Worm (Caenorhabditis elegans) whole organism, L2 larva: ENCODE measurements around the gene F46B6.12.

Experiments used
- C34F6.9 ChIP-seq: fragments of 150-350 bp; optimal IDR thresholded peaks from 2 replicates; lab custom pipeline; 2014; ENCODE audit warnings: missing biosample characterization, missing genetic modification characterization
- R02D3.7 ChIP-seq: fragments of 150-350 bp; optimal IDR thresholded peaks from 2 replicates; lab custom pipeline; 2014; ENCODE audit warnings: missing biosample characterization, missing genetic modification characterization
- alr-1 ChIP-seq: fragments of 150-350 bp; optimal IDR thresholded peaks from 2 replicates; lab custom pipeline; 2014; ENCODE audit warnings: missing biosample characterization, missing genetic modification characterization
- ama-1 ChIP-seq: fragments of 150-350 bp; optimal IDR thresholded peaks from 2 replicates; lab custom pipeline; 2018; ENCODE audit warnings: inconsistent platforms
- blmp-1 ChIP-seq: sonication (generic microtip); optimal IDR thresholded peaks from 2 replicates; lab custom pipeline; 2017; ENCODE audit warnings: missing genetic modification characterization, mild to moderate bottlenecking, missing compliant biosample characterization, antibody characterized with exemption, moderate library complexity; ENCODE audit not compliant: insufficient read depth
- ceh-16 ChIP-seq: fragments of 150-350 bp; optimal IDR thresholded peaks from 2 replicates; lab custom pipeline; 2014; ENCODE audit warnings: missing biosample characterization, missing genetic modification characterization
- ceh-82 ChIP-seq: fragments of 150-350 bp; optimal IDR thresholded peaks from 2 replicates; lab custom pipeline; 2014; ENCODE audit warnings: missing biosample characterization, missing genetic modification characterization
- crh-2 ChIP-seq: sonication (generic microtip); optimal IDR thresholded peaks from 2 replicates; lab custom pipeline; 2017; ENCODE audit warnings: missing biosample characterization, missing genetic modification characterization
- egl-27 ChIP-seq: sonication (generic microtip); optimal IDR thresholded peaks from 3 replicates; lab custom pipeline; 2017; ENCODE audit warnings: missing biosample characterization, missing genetic modification reagents, missing genetic modification characterization
- elt-3 ChIP-seq: sonication (generic microtip); optimal IDR thresholded peaks from 2 replicates; lab custom pipeline; 2017; ENCODE audit warnings: missing biosample characterization, missing genetic modification characterization
- fos-1 ChIP-seq: fragments of 150-350 bp; optimal IDR thresholded peaks from 2 replicates; lab custom pipeline; 2014; ENCODE audit warnings: missing biosample characterization, missing genetic modification characterization
- gmeb-1 ChIP-seq: fragments of 150-350 bp; optimal IDR thresholded peaks from 2 replicates; lab custom pipeline; 2014; ENCODE audit warnings: missing biosample characterization, missing genetic modification characterization
- lin-11 ChIP-seq: fragments of 150-350 bp; sonication (generic microtip); optimal IDR thresholded peaks from 2 replicates; lab custom pipeline; 2014; ENCODE audit warnings: missing biosample characterization, missing genetic modification characterization, inconsistent platforms, mixed read lengths
- lin-13 ChIP-seq: fragments of 150-350 bp; optimal IDR thresholded peaks from 2 replicates; lab custom pipeline; 2014; ENCODE audit warnings: missing biosample characterization, missing genetic modification reagents, missing genetic modification characterization
- lin-39 ChIP-seq: fragments of 150-350 bp; optimal IDR thresholded peaks from 2 replicates; lab custom pipeline; 2014; ENCODE audit warnings: missing biosample characterization, missing genetic modification reagents, missing genetic modification characterization
- lsy-2 ChIP-seq, 2 experiments: fragments of 150-350 bp in 1 of 2; sonication (generic microtip) in 1 of 2; optimal IDR thresholded peaks; 2 replicates each; lab custom pipeline; 2014 to 2017; ENCODE audit warnings: missing biosample characterization in 2 of 2, missing genetic modification characterization in 2 of 2
- mab-5 ChIP-seq: fragments of 150-350 bp; optimal IDR thresholded peaks from 2 replicates; lab custom pipeline; 2014; ENCODE audit warnings: missing biosample characterization, missing genetic modification characterization
- mbf-1 ChIP-seq: sonication (generic microtip); optimal IDR thresholded peaks from 2 replicates; lab custom pipeline; 2017; ENCODE audit warnings: missing biosample characterization, missing genetic modification characterization
- mdl-1 ChIP-seq, 2 experiments: fragments of 150-350 bp in 1 of 2; sonication (generic microtip) in 1 of 2; optimal IDR thresholded peaks; 2 replicates each; lab custom pipeline; 2017; ENCODE audit warnings: missing biosample characterization in 2 of 2, missing genetic modification characterization in 2 of 2
- nhr-10 ChIP-seq: sonication (generic microtip); optimal IDR thresholded peaks from 2 replicates; lab custom pipeline; 2017; ENCODE audit warnings: missing biosample characterization, missing genetic modification characterization
- nhr-11 ChIP-seq: fragments of 150-350 bp; optimal IDR thresholded peaks from 2 replicates; lab custom pipeline; 2014; ENCODE audit warnings: missing biosample characterization, missing genetic modification characterization
- nhr-12 ChIP-seq: fragments of 150-350 bp; optimal IDR thresholded peaks from 2 replicates; lab custom pipeline; 2014; ENCODE audit warnings: missing biosample characterization, missing genetic modification characterization
- nhr-129 ChIP-seq: fragments of 150-350 bp; optimal IDR thresholded peaks from 2 replicates; lab custom pipeline; 2014; ENCODE audit warnings: missing biosample characterization, missing genetic modification characterization
- nhr-21 ChIP-seq: fragments of 150-350 bp; optimal IDR thresholded peaks from 2 replicates; lab custom pipeline; 2014; ENCODE audit warnings: missing biosample characterization, missing genetic modification characterization
- nhr-23 ChIP-seq: fragments of 150-350 bp; optimal IDR thresholded peaks from 2 replicates; lab custom pipeline; 2014; ENCODE audit warnings: missing biosample characterization, missing genetic modification reagents, missing genetic modification characterization
- nhr-25 ChIP-seq: fragments of 150-350 bp; sonication (generic microtip); optimal IDR thresholded peaks from 3 replicates; lab custom pipeline; 2014; ENCODE audit warnings: missing biosample characterization, missing genetic modification characterization
- nhr-6 ChIP-seq: fragments of 150-350 bp; optimal IDR thresholded peaks from 2 replicates; lab custom pipeline; 2014; ENCODE audit warnings: missing biosample characterization, missing genetic modification characterization
- nhr-77 ChIP-seq: fragments of 150-350 bp; optimal IDR thresholded peaks from 2 replicates; lab custom pipeline; 2014; ENCODE audit warnings: missing biosample characterization, missing genetic modification characterization
- sem-4 ChIP-seq: fragments of 150-350 bp; optimal IDR thresholded peaks from 2 replicates; lab custom pipeline; 2014; ENCODE audit warnings: missing biosample characterization, missing genetic modification reagents, missing genetic modification characterization
- sma-3 ChIP-seq: sonication (generic microtip); optimal IDR thresholded peaks from 2 replicates; lab custom pipeline; 2016; ENCODE audit warnings: missing genetic modification reagents, missing genetic modification characterization, missing compliant biosample characterization
- sma-9 ChIP-seq, 2 experiments: fragments of 150-350 bp in 1 of 2; sonication (generic microtip) in 1 of 2; optimal IDR thresholded peaks; 2 replicates each; lab custom pipeline; 2014 to 2016; ENCODE audit warnings: missing genetic modification characterization in 2 of 2, mild to moderate bottlenecking in 1 of 2, missing biosample characterization in 1 of 2, missing compliant biosample characterization in 1 of 2, missing genetic modification reagents in 1 of 2, moderate library complexity in 1 of 2
- snpc-4 ChIP-seq: fragments of 150-350 bp; optimal IDR thresholded peaks from 2 replicates; lab custom pipeline; 2014; ENCODE audit warnings: missing biosample characterization, missing genetic modification characterization
- zag-1 ChIP-seq: fragments of 150-350 bp; optimal IDR thresholded peaks from 2 replicates; lab custom pipeline; 2014; ENCODE audit warnings: missing biosample characterization, missing genetic modification characterization
- ztf-4 ChIP-seq: fragments of 150-350 bp; optimal IDR thresholded peaks from 2 replicates; lab custom pipeline; 2014; ENCODE audit warnings: missing biosample characterization, missing genetic modification characterization

F46B6.12 gene

ce11 chrV:9744934-9745333 lies 30.7 kb downstream of the F46B6.12 start, which contains the start of gene F58E6.13:
F58E6.13 (plus strand) TSS chrV:9745234.
- TF ChIP-seq ama-1 (lab: Kevin White, UChicago) = no peak
- TF ChIP-seq nhr-11 (tag; lab: Kevin White, UChicago) = no peak
- TF ChIP-seq lin-13 (GFP tag; lab: Kevin White, UChicago) = no peak
- TF ChIP-seq ceh-82 (tag; lab: Kevin White, UChicago) = no peak
- no peak for TF ChIP-seq sma-9 (GFP tag; optimal IDR thresholded peaks at IDR 0.05; lab: Kevin White, UChicago)
- no peak for TF ChIP-seq sma-9 (tag; optimal IDR thresholded peaks at IDR 0.05; lab: Kevin White, UChicago)
- TF ChIP-seq lin-11 = no peak
- no peak for TF ChIP-seq C34F6.9
- no peak for TF ChIP-seq nhr-10 (tag; lab: Kevin White, UChicago)
- TF ChIP-seq egl-27 = no peak
- TF ChIP-seq nhr-129 (tag; lab: Kevin White, UChicago) = no peak
- no peak for TF ChIP-seq snpc-4 (tag; lab: Kevin White, UChicago)
- no peak for TF ChIP-seq R02D3.7 (tag; lab: Kevin White, UChicago)
- no peak for TF ChIP-seq nhr-12 (tag; lab: Kevin White, UChicago)
- TF ChIP-seq gmeb-1 (tag; lab: Kevin White, UChicago) = no peak
- TF ChIP-seq alr-1 = no peak

- peak; percentile 16 for TF ChIP-seq sma-9 (GFP tag; optimal IDR thresholded peaks at IDR 0.05; lab: Kevin White, UChicago)
- no peak for TF ChIP-seq sma-9 (tag; optimal IDR thresholded peaks at IDR 0.05; lab: Kevin White, UChicago)
- TF ChIP-seq nhr-10 (tag; lab: Kevin White, UChicago) = no peak
- peak; percentile 80 for TF ChIP-seq blmp-1 (tag; lab: Kevin White, UChicago)
- TF ChIP-seq fos-1 (tag; lab: Kevin White, UChicago) = peak; percentile 83
- no peak for TF ChIP-seq ceh-82 (tag; lab: Kevin White, UChicago)
- no peak for TF ChIP-seq elt-3 (tag; lab: Kevin White, UChicago)
- peak; percentile 81 for TF ChIP-seq nhr-25 (tag; lab: Kevin White, UChicago)
- TF ChIP-seq nhr-129 (tag; lab: Kevin White, UChicago) = peak; percentile 39
- TF ChIP-seq sem-4 (tag; lab: Kevin White, UChicago) = peak; percentile 6
- no peak for TF ChIP-seq lin-11
- peak; percentile 22 for TF ChIP-seq crh-2 (tag; lab: Kevin White, UChicago)
- TF ChIP-seq sma-3 (GFP tag; lab: Kevin White, UChicago) = peak; percentile 72
- no peak for TF ChIP-seq ceh-16 (tag; lab: Kevin White, UChicago)
- TF ChIP-seq nhr-23 (tag; lab: Kevin White, UChicago) = no peak
- TF ChIP-seq gmeb-1 (tag; lab: Kevin White, UChicago) = peak; percentile 42
- no peak for TF ChIP-seq nhr-21
- peak; percentile 36 for TF ChIP-seq ztf-4 (tag; lab: Kevin White, UChicago)
- TF ChIP-seq zag-1 (tag; lab: Kevin White, UChicago) = no peak
- TF ChIP-seq nhr-6 (tag; lab: Kevin White, UChicago) = peak; percentile 3
- TF ChIP-seq, all 48 proteins: peak for 11
These were observed 34.8 kb downstream of the F46B6.12 start, which contains the start of gene sta-2 for ce11 chrV:9740858-9741257. sta-2 (plus strand) TSS chrV:9741206.

- TF ChIP-seq lin-11 (no peak), mab-5 (tag; lab: Kevin White, UChicago) (no peak), mdl-1 (tag; optimal IDR thresholded peaks at IDR 0.05; lab: Kevin White, UChicago) (no peak), R02D3.7 (tag; lab: Kevin White, UChicago) (no peak), egl-27 (no peak), nhr-21 (no peak), lsy-2 (tag; optimal IDR thresholded peaks at IDR 0.05; lab: Kevin White, UChicago) (no peak), lin-39 (no peak), nhr-25 (tag; lab: Kevin White, UChicago) (no peak), mbf-1 (tag; lab: Kevin White, UChicago) (no peak), nhr-77 (tag; lab: Kevin White, UChicago) (no peak)
These were observed 36.2 kb downstream of the F46B6.12 start, which contains the start of gene marc-1 for ce11 chrV:9739402-9739801. marc-1 (plus strand) TSS chrV:9739702.

- no peak for TF ChIP-seq mab-5 (tag; lab: Kevin White, UChicago)
- TF ChIP-seq sma-9 (GFP tag; optimal IDR thresholded peaks at IDR 0.05; lab: Kevin White, UChicago) = peak; percentile 24
- TF ChIP-seq sma-9 (tag; optimal IDR thresholded peaks at IDR 0.05; lab: Kevin White, UChicago) = no peak
- TF ChIP-seq crh-2 (tag; lab: Kevin White, UChicago) = peak; percentile 18
- peak; percentile 71 for TF ChIP-seq fos-1 (tag; lab: Kevin White, UChicago)
- no peak for TF ChIP-seq nhr-25 (tag; lab: Kevin White, UChicago)
- TF ChIP-seq nhr-77 (tag; lab: Kevin White, UChicago) = no peak
- TF ChIP-seq, all 48 proteins: peak for 3
These were observed 37.4 kb downstream of the F46B6.12 start for ce11 chrV:9738077-9738705.
